Worm (Caenorhabditis elegans): ENCODE data around the gene Y70C5A.4.

The Y70C5A.4 gene

DNA sequence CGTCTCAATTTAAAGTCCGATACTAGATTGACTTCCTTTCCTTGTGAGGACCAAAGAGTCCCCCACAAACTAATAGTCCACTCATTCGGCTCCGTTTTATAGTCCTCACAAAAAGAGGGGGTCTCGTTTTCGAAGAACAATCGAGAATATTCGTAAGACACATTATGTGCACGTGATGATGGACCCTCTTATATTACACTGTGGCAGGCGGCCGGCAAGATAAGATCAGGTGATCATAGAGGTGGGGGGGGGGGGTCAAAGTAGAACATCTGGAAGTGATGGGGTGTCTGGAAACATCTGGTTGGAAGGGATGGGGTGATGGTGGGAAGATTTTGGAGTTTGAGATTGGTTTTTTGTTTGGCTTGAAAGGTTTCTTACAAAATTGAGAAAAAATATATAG lies 19.1 kb upstream of the Y70C5A.4 start:
- TF ChIP-seq unc-62 (GFP tag; optimal IDR thresholded peaks at IDR 0.05): no peak

DNA sequence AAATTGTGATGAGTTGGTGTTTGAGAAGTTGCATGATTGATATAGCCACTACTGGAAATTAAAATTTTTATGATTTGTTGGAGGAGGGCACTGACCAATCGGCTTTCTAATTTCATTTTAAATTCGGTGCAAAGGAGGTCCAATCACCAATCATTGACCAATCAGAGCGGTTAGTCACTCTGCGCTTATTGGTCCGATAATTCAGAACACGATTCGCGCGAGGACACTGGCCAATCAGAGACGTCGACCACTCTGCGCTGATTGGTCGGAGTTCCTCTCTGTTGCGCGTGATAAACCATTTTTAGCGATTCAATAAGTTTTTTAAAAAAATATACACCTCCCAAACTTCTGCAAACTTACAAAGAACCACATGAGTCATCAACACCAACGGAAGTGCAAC lies 17.7 kb upstream of the Y70C5A.4 start:
- no peak for TF ChIP-seq unc-62 (GFP tag; optimal IDR thresholded peaks at IDR 0.05)

DNA sequence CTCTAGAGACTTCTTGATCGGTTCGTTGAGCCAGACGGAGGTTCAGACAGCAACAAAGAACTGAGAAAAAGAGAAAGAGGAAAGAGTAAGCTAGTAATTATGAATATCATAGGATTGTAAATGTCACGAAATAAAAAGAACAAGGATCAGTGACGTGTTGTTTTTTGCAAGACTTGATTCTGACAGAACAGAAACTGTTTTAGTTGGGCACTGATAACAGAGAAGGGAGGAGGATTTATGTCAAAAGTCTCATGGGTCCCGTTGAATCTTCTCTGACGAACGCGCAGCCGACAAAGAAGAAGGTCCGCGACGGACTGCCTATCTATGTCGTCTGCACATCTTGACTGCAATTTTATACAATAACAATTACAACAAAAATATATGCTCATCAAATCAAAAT lies 16.9 kb upstream of the Y70C5A.4 start, which contains the start of gene T03E6.9:
Gene T03E6.9, minus strand, starts transcription at position 101 of the 400 bp plus-strand sequence.
- no peak for TF ChIP-seq unc-62 (GFP tag; optimal IDR thresholded peaks at IDR 0.05)

DNA sequence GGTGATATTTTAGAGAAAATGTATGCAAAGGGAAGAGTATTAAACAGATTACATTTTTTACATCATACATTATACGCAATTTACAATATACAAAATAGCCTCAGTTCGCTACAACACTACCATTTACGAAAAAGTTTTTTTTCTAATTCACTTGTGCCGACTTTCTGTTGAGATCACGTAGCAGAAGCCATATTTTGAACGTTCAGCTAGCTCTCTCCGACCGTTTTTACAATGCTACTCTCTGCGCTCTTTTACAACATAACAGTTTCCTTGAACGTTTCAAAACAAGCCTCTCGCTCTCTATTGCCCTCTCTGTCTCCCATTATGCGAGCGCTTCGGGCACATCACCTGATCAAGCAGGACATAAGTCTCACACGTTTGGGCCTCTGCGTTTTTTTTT lies 14.5 kb upstream of the Y70C5A.4 start, which contains the start of gene T03E6.8:
Gene T03E6.8, minus strand, starts transcription at position 101 of the 400 bp plus-strand sequence.
- TF ChIP-seq unc-62 (GFP tag; optimal IDR thresholded peaks at IDR 0.05): no peak

DNA sequence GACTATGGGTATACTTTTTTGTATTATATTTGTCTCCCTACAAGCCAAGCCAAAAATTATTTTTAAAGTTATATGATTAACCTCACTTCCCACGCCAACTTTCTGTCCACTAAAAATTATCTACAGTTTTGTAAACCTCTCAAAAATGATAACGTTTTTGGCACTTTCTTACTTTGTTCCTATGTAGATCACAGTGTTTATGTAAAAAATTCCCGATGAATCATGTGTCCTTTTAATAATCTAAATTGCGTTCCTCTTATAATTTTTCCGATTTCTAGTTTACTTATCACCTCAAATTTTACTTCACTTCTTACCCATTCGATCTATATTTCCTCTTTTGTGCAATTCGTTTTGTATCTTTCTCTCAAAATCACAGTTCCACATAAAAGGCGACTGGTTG lies 13.3 kb upstream of the Y70C5A.4 start:
- no peak for TF ChIP-seq unc-62 (GFP tag; optimal IDR thresholded peaks at IDR 0.05)

DNA sequence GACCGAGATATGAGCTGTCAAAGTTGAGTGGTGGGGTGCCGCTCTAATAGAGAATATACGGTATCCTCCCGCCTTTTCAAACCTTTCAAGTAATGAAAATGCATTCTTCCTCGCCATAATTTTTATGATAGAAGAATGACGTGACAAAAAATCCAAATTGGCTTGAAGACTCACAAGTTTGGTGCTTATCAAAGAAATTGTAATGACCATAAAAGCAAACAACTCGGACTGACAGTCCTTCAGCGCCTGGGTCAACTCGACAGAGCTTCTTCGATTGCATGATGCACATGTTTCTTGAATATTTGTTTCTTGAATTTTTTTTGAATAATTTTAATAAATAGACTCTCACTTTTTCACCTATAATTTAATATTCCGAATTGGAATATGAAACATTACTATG lies 12.1 kb upstream of the Y70C5A.4 start:
- TF ChIP-seq unc-62 (GFP tag; optimal IDR thresholded peaks at IDR 0.05): no peak

DNA sequence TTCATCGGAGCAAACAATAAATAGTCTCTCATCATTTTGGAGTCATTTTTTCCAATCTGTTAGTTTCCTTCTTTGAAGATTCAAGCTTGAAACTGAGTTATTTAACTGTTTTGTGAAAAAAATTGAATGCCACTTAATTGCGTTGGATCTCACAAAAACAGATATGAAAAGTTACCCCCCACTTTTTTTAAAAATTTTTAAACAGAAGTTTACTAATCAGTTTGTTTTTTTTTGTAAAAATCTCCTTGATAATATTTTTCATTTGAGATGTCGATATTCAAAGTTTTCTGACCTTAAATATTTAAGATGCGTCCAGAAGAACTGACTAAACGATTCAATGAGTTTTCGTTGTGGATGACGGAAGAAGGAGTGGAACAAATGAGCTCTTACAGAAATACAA lies 11.2 kb upstream of the Y70C5A.4 start, which contains the start of gene Y32B12C.1:
Gene Y32B12C.1, plus strand, starts transcription at position 301 of the 400 bp plus-strand sequence.
- TF ChIP-seq unc-62 (GFP tag; optimal IDR thresholded peaks at IDR 0.05): no peak

DNA sequence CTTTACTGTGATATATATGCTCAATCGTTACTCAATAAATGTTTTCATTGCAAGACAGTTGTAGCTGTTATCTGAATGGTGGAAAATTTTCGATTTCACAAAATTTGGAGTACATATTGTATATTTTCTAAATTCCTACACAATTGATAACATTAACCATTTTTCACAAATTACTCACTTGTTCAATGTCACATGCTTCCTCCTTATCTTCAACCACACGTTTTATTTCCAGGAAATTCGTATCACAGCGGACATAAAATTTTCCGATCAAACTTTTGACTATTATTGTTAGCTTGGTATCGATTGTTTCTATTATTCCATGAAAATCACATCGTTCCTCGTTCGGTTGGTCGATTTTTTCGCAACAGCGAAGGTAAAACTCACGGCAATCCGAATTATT lies 9.1 kb upstream of the Y70C5A.4 start:
- no peak for TF ChIP-seq unc-62 (GFP tag; optimal IDR thresholded peaks at IDR 0.05)

DNA sequence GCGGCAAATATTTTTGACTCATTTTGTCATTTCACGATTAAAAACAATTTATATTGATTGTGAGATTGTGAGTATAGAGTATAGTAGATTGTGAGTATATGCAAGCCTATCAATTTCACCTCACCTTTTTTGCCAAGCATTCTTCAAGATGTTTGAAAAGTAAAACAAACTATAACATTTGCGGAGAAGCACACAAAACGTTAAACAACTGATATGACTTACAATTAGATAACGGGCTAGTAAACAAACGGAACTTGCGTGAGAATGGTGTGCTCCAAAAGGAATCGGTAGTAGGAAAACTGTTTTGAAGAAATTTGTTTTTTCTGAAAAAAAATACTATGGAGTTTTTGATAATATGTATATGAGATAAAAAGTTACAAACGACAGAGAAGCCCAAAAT lies 7.5 kb upstream of the Y70C5A.4 start:
- TF ChIP-seq unc-62 (GFP tag; optimal IDR thresholded peaks at IDR 0.05): no peak

DNA sequence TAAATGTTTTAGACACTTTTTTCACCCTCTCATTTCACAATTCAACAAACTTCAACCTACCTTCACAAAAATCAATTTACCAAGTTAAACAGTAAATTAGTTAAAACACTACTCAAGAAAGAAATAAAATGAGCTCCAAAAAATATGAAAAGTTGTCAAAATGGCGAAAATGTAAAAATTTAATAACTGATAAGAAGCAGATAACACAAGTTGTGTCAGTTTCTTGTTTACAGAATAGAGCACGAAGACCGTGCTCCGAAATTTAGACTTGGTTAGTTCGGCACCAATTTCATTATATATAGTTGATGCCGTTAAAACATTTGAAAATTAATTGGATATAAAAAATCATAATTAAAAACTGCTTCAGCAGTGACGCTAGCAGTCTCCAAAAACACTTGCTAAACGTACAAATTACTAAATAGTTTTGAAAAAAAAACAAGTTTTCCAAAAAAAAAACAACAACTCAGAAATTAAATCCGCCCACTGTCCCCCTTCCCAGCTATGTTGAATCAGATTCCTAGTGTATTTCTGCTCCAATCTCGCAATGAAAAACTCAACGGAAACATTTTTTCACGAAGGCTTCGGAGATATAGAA lies 6.7 kb upstream of the Y70C5A.4 start, which contains the start of gene srw-54:
Gene srw-54, plus strand, starts transcription at position 545 of the 595 bp plus-strand sequence.
- TF ChIP-seq unc-62 (GFP tag; optimal IDR thresholded peaks at IDR 0.05): no peak

DNA sequence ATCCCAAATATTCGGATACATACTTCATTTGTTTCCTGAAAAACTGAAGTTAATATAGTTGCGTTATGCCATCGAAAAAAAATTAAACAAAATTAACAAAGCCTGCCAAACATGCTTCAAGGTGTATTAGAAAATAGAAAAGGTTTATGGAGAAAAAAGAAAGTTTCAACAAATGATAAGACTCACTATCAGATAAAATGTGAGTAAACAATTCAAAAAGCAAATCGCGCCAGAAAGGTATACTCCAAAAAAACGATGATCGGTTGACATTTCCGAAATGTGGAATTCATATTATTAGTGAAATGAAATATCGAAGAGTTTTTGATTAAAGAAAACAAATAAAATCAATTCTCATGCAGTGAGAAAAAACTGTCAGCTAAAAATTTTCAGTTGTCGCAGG lies 3.3 kb downstream of the Y70C5A.4 start, which contains the start of gene Y70C5A.3:
Gene Y70C5A.3, minus strand, starts transcription at position 50 of the 400 bp plus-strand sequence.
- no peak for TF ChIP-seq unc-62 (GFP tag; optimal IDR thresholded peaks at IDR 0.05)

DNA sequence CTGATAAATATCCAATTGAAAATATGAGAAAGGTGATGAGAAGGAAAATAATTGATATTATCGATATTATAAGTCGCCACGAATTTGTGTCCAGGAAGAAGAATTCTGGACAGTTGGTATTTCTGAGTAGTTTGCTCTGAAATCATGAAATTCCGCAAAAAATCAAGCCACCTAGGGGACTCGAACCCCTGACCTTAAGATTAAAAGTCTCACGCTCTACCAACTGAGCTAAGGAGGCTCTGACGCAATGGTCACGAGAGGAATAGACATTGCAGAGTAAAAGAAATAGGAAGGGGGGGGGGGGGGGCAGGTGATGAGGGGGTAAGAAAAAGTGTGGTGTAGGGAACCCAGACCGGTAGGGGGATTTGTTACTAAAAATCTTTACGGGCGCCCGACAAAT lies 4.3 kb downstream of the Y70C5A.4 start:
- no peak for TF ChIP-seq unc-62 (GFP tag; optimal IDR thresholded peaks at IDR 0.05)

DNA sequence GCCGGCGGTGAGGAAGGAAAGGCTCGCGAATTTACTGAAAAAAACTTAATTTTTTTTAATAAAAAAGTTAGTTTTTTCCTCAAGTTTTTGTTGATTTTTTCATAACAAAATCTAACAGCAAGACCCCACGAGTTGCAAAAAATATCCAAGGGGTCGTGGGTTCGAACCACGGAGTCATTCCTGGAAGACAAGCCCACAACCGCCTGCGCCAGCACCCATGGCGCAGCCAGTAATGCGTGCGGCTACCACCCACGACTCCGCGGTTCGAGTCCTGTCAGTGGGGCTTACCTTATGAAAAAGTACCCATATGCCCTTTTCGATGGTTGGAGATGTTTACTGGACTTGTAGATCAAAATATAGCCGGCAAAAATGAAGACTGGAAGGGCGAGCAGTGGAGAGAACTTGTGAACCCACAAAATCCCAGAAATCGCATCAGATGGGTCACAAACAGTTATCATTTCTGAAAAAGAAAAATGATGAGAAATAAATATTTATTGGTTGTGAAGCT lies 5.2 kb downstream of the Y70C5A.4 start, which contains the start of gene Y70C5A.2:
Gene Y70C5A.2, minus strand, starts transcription at position 458 of the 508 bp plus-strand sequence.
- TF ChIP-seq unc-62 (GFP tag; optimal IDR thresholded peaks at IDR 0.05): no peak

DNA sequence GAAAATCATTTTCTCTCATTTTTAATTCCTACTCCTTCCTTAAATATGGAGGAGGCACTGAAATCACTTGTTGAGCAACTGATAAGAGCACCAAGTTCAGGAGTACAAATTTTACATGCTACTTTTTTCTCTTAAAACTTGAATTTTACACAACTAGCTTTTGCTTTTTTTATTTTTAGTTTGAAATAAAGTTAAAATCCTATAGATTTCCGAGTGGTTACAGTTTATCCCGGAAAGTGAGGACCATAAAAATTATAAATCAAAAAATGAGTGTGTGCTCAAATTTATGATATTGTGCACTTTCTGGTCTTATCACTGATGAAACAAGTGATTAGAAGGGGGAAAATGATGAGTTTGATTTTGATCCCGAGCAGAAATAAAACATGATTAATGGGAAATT lies 10.4 kb downstream of the Y70C5A.4 start, which contains the start of gene oac-53:
Gene oac-53, minus strand, starts transcription at position 9 of the 400 bp plus-strand sequence.
- TF ChIP-seq unc-62 (GFP tag; optimal IDR thresholded peaks at IDR 0.05): no peak

DNA sequence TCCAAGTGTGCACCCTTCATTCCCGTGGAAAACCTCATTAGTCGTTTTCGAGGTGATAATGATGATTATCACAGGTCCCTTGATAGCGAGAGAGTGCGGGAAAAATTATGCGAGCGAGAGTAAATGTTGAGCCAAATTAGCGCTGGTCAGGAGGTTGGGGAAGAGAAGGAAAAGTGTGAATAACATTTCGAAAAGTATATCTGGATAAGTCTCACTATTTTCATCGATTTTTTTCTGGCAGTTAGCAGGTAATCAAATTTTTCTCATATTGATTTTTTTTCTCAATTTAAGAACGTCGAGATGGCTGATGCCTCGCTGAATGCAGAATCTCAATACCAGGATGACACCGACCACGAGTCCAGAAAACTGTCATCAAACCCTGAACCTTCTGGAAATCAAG lies 11.4 kb downstream of the Y70C5A.4 start, which contains the start of gene W06G6.2:
Gene W06G6.2, plus strand, starts transcription at position 301 of the 400 bp plus-strand sequence.
- no peak for TF ChIP-seq unc-62 (GFP tag; optimal IDR thresholded peaks at IDR 0.05)

DNA sequence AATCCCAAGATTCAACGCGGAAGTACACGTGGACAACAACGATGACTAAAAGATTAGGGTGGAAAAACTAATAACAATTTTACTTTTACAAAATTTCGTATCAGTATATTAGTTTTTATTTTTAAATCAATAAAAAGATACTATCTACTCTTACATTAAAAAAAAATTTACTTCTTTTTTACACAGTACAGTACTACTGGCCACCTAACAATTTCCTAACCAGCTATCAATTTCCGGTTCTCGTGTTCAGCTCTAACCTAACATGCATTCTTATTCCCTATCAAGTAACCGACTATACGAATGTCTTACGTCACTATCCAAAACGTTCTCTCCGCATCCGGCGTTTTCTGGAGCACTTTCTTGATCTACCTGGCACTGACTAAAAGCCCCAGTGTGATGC lies 12.0 kb downstream of the Y70C5A.4 start, which contains the start of gene srd-21:
Gene srd-21, plus strand, starts transcription at position 301 of the 400 bp plus-strand sequence.
- TF ChIP-seq unc-62 (GFP tag; optimal IDR thresholded peaks at IDR 0.05): no peak

DNA sequence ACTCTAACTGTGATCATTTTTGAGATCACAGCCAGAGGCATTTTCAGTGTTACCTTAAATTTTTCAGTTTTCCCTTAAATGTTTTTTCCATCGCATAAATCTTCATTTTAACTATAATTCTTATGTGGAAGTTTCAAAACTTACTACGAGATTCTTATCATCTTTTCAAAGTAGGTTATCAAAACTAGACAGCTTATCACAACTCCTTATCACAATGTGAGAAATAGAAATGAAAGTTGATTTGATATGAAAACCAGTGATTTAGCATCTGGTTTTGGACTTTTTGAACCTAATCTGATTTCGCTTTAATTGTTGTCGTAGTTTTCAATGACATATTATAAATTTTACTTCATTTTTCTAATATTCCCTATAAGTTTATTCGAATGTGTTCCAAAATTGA lies 18.3 kb downstream of the Y70C5A.4 start, which contains the start of gene mltn-11:
Gene mltn-11, plus strand, starts transcription at position 276 of the 400 bp plus-strand sequence.
- no peak for TF ChIP-seq unc-62 (GFP tag; optimal IDR thresholded peaks at IDR 0.05)

Data from whole organism, dauer.